Fruit fly (Drosophila melanogaster) whole organism: ENCODE data around the gene CG15461.

Experiments
- CG8478 ChIP-seq: fragments of >200 bp; optimal IDR thresholded peaks from 2 replicates; lab custom pipeline; 2018; ENCODE audit warnings: inconsistent platforms
- Dll ChIP-seq: fragments of >200 bp; optimal IDR thresholded peaks from 2 replicates; lab custom pipeline; 2017
- EcR ChIP-seq, 2 experiments: fragments of >200 bp; optimal IDR thresholded peaks; 2 replicates each; lab custom pipeline; 2017; ENCODE audit warnings: missing biosample characterization in 2 of 2, missing genetic modification characterization in 2 of 2, missing genetic modification reagents in 2 of 2
- pan ChIP-seq: fragments of >200 bp; optimal IDR thresholded peaks from 2 replicates; lab custom pipeline; 2017
- psq ChIP-seq: fragments of >200 bp; optimal IDR thresholded peaks from 2 replicates; lab custom pipeline; 2017
- usp ChIP-seq: fragments of >200 bp; optimal IDR thresholded peaks from 2 replicates; lab custom pipeline; 2017; ENCODE audit warnings: missing biosample characterization, missing genetic modification characterization, mixed read lengths

Gene CG15461

dm6 chrX:20501040-20501609, 15.1 kb downstream of the CG15461 start:
- TF ChIP-seq usp, result no peak
- TF ChIP-seq EcR (GFP tag; optimal IDR thresholded peaks at IDR 0.05; lab: Kevin White, UChicago), result peak in 1 of 2 experiments; percentile 23
- TF ChIP-seq psq (lab: Kevin White, UChicago), result no peak

dm6 chrX:20501640-20502039, 15.7 kb downstream of the CG15461 start:
- no peak for TF ChIP-seq pan (lab: Kevin White, UChicago)
- TF ChIP-seq EcR (GFP tag; optimal IDR thresholded peaks at IDR 0.05; lab: Kevin White, UChicago), result no peak
- TF ChIP-seq Dll (lab: Kevin White, UChicago), result no peak

- TF ChIP-seq pan (lab: Kevin White, UChicago), result no peak
- no peak for TF ChIP-seq psq (lab: Kevin White, UChicago)
- TF ChIP-seq EcR (GFP tag; optimal IDR thresholded peaks at IDR 0.05; lab: Kevin White, UChicago), result no peak
- TF ChIP-seq Dll (lab: Kevin White, UChicago), result no peak
These were observed 16.3 kb downstream of the CG15461 start for dm6 chrX:20502252-20502651.

- TF ChIP-seq EcR (GFP tag; optimal IDR thresholded peaks at IDR 0.05; lab: Kevin White, UChicago) (no peak), usp (no peak), CG8478 (lab: Kevin White, UChicago) (no peak), pan (lab: Kevin White, UChicago) (no peak), Dll (lab: Kevin White, UChicago) (no peak), psq (lab: Kevin White, UChicago) (no peak)
These were observed 17.0 kb downstream of the CG15461 start for dm6 chrX:20502776-20503503.

- TF ChIP-seq psq (lab: Kevin White, UChicago), result no peak
- no peak for TF ChIP-seq EcR (GFP tag; optimal IDR thresholded peaks at IDR 0.05; lab: Kevin White, UChicago)
- TF ChIP-seq pan (lab: Kevin White, UChicago), result no peak
- TF ChIP-seq CG8478 (lab: Kevin White, UChicago), result no peak
- no peak for TF ChIP-seq Dll (lab: Kevin White, UChicago)
- no peak for TF ChIP-seq usp
These were observed 17.5 kb downstream of the CG15461 start for dm6 chrX:20503504-20503829.

- no peak for TF ChIP-seq Dll (lab: Kevin White, UChicago)
- TF ChIP-seq CG8478 (lab: Kevin White, UChicago), result no peak
- TF ChIP-seq pan (lab: Kevin White, UChicago), result no peak
- TF ChIP-seq psq (lab: Kevin White, UChicago), result no peak
- TF ChIP-seq usp, result no peak
- TF ChIP-seq EcR (GFP tag; optimal IDR thresholded peaks at IDR 0.05; lab: Kevin White, UChicago), result no peak
These were observed 19.9 kb downstream of the CG15461 start for dm6 chrX:20505897-20506296.

dm6 chrX:20507785-20508184, 21.8 kb downstream of the CG15461 start:
- TF ChIP-seq psq (lab: Kevin White, UChicago) (no peak), pan (lab: Kevin White, UChicago) (no peak), CG8478 (lab: Kevin White, UChicago) (no peak), usp (no peak)

- TF ChIP-seq CG8478 (lab: Kevin White, UChicago) (no peak), usp (no peak), EcR (GFP tag; optimal IDR thresholded peaks at IDR 0.05; lab: Kevin White, UChicago) (no peak), psq (lab: Kevin White, UChicago) (no peak), Dll (lab: Kevin White, UChicago) (no peak), pan (lab: Kevin White, UChicago) (no peak)
These were observed 23.8 kb downstream of the CG15461 start for dm6 chrX:20509535-20510424.

dm6 chrX:20510540-20510939, 24.6 kb downstream of the CG15461 start, which contains the start of gene RhoGAP19D:
RhoGAP19D (minus strand) TSS chrX:20510694.
- TF ChIP-seq EcR (GFP tag; optimal IDR thresholded peaks at IDR 0.05; lab: Kevin White, UChicago) (no peak), pan (lab: Kevin White, UChicago) (no peak), psq (lab: Kevin White, UChicago) (no peak), CG8478 (lab: Kevin White, UChicago) (no peak), Dll (lab: Kevin White, UChicago) (no peak), usp (no peak)

dm6 chrX:20511382-20511853, 25.4 kb downstream of the CG15461 start, which contains the start of gene CG1812:
CG1812 (plus strand) TSS chrX:20511544.
- TF ChIP-seq Dll (lab: Kevin White, UChicago) (no peak), pan (lab: Kevin White, UChicago) (no peak), psq (lab: Kevin White, UChicago) (no peak), usp (no peak), CG8478 (lab: Kevin White, UChicago) (no peak)

dm6 chrX:20518210-20518609, 32.2 kb downstream of the CG15461 start:
- TF ChIP-seq psq (lab: Kevin White, UChicago), result no peak
- TF ChIP-seq Dll (lab: Kevin White, UChicago), result no peak
- TF ChIP-seq CG8478 (lab: Kevin White, UChicago), result no peak
- TF ChIP-seq usp, result no peak
- TF ChIP-seq pan (lab: Kevin White, UChicago), result no peak
- no peak for TF ChIP-seq EcR (GFP tag; optimal IDR thresholded peaks at IDR 0.05; lab: Kevin White, UChicago)
